Worm (Caenorhabditis elegans): ENCODE measurements around the gene T21B6.3.

T21B6.3 gene

ce11 chrX:10990159-10990854 is 41.6 kb upstream of the T21B6.3 start:
- no peak for TF ChIP-seq lin-13 (GFP tag; optimal IDR thresholded peaks at IDR 0.05)
- peak; percentile 45 for TF ChIP-seq fos-1 (tag; optimal IDR thresholded peaks at IDR 0.05)

ce11 chrX:10989286-10989685 is 40.5 kb upstream of the T21B6.3 start:
- TF ChIP-seq fos-1 (tag; optimal IDR thresholded peaks at IDR 0.05) = no peak
- TF ChIP-seq dmd-4 (tag; optimal IDR thresholded peaks at IDR 0.05) = no peak
- no peak for TF ChIP-seq zag-1 (tag; optimal IDR thresholded peaks at IDR 0.05)
- TF ChIP-seq crh-2 (tag; optimal IDR thresholded peaks at IDR 0.05) = no peak
- no peak for TF ChIP-seq mab-5 (tag; optimal IDR thresholded peaks at IDR 0.05)
- TF ChIP-seq snpc-4 (tag; optimal IDR thresholded peaks at IDR 0.05) = no peak
- no peak for TF ChIP-seq nhr-11 (tag; optimal IDR thresholded peaks at IDR 0.05)
- TF ChIP-seq elt-3 (tag; optimal IDR thresholded peaks at IDR 0.05) = no peak
- no peak for TF ChIP-seq nhr-10 (tag; optimal IDR thresholded peaks at IDR 0.05)
- no peak for TF ChIP-seq elt-1 (tag; optimal IDR thresholded peaks at IDR 0.05)
- no peak for TF ChIP-seq gmeb-1 (tag; optimal IDR thresholded peaks at IDR 0.05)
- no peak for TF ChIP-seq nhr-237 (tag; optimal IDR thresholded peaks at IDR 0.05)
- no peak for TF ChIP-seq ama-1 (optimal IDR thresholded peaks at IDR 0.05)
- no peak for TF ChIP-seq unc-55 (GFP tag; optimal IDR thresholded peaks at IDR 0.05)
- no peak for TF ChIP-seq ZK546.5 (tag; optimal IDR thresholded peaks at IDR 0.05)
- no peak for TF ChIP-seq skn-1 (tag; optimal IDR thresholded peaks at IDR 0.05)
- no peak for TF ChIP-seq lin-39 (tag; optimal IDR thresholded peaks at IDR 0.05)
- no peak for TF ChIP-seq blmp-1 (tag; optimal IDR thresholded peaks at IDR 0.05; ENCODE audit: insufficient read depth)

DNA sequence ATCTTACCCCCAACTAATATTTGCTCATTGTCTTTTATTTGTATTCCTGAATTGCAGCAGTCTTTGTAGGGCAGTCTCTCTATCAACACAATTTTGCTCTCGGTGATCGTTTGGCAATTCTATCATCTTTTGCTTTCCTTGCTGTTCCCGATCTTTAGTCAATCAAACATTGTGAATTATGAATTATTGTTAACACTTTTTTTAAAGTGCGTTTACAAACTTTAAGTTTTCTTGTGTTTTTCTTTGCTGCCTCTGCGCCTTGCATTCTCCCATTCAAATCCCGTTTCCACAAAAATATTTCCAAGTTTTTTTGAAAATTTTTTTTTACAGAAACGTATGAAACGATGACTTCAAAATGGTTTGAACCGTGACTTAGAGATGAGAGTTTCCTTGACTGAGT is 33.3 kb upstream of the T21B6.3 start, which contains the start of gene ver-4:
ver-4 (plus strand) TSS at position 301 of the 400 bp plus-strand sequence.
- TF ChIP-seq egl-27 (tag; optimal IDR thresholded peaks at IDR 0.05) (no peak), aly-2 (tag; optimal IDR thresholded peaks at IDR 0.05) (no peak), lsy-2 (tag; optimal IDR thresholded peaks at IDR 0.05) (no peak), unc-62 (GFP tag; optimal IDR thresholded peaks at IDR 0.05) (no peak), mbf-1 (tag; optimal IDR thresholded peaks at IDR 0.05) (no peak)

- TF ChIP-seq sma-9 (GFP tag; optimal IDR thresholded peaks at IDR 0.05) = no peak
- no peak for TF ChIP-seq sma-9 (tag; optimal IDR thresholded peaks at IDR 0.05)
- no peak for TF ChIP-seq ZK546.5 (tag; optimal IDR thresholded peaks at IDR 0.05)
- TF ChIP-seq nhr-21 (tag; optimal IDR thresholded peaks at IDR 0.05) = no peak
These were observed 32.6 kb upstream of the T21B6.3 start for ce11 chrX:10981374-10981773.

DNA sequence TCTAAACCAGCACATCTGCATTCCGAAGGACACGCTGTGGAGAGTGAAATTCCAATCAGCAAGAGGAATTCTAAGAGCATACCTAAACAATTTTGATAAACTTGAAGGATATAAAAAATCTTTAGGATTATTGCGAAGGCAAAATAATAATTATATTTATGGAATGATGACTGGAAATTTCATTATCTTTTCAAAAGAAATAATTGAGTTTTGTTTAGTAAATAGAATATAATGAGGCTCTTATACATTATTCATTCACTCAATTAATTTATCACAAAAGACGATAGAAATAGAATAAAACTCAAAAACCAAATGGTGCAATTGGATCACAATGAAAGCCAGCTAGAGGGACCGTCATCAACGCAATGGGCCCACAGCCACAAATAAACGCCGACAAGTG is 30.4 kb upstream of the T21B6.3 start, which contains the start of gene pxn-2:
pxn-2 (minus strand) TSS at position 101 of the 400 bp plus-strand sequence.
- TF ChIP-seq nhr-12 (tag; optimal IDR thresholded peaks at IDR 0.05) (no peak), aly-2 (tag; optimal IDR thresholded peaks at IDR 0.05) (no peak)

ce11 chrX:10976447-10977196 is 27.9 kb upstream of the T21B6.3 start:
- no peak for TF ChIP-seq sma-9 (GFP tag; optimal IDR thresholded peaks at IDR 0.05)
- no peak for TF ChIP-seq sma-9 (tag; optimal IDR thresholded peaks at IDR 0.05)
- no peak for TF ChIP-seq nhr-23 (tag; optimal IDR thresholded peaks at IDR 0.05)
- TF ChIP-seq skn-1 (tag; optimal IDR thresholded peaks at IDR 0.05) = no peak
- no peak for TF ChIP-seq mbf-1 (tag; optimal IDR thresholded peaks at IDR 0.05)
- no peak for TF ChIP-seq ztf-11 (tag; optimal IDR thresholded peaks at IDR 0.05)
- TF ChIP-seq zag-1 (tag; optimal IDR thresholded peaks at IDR 0.05) = no peak
- TF ChIP-seq nhr-21 (tag; optimal IDR thresholded peaks at IDR 0.05) = no peak
- TF ChIP-seq mdl-1 (tag; optimal IDR thresholded peaks at IDR 0.05) = no peak

All from whole organism, L2 larva.